Worm (Caenorhabditis elegans): ENCODE data around the gene C08E3.1.

- no peak for TF ChIP-seq sem-4 (tag; optimal IDR thresholded peaks at IDR 0.05)
- no peak for TF ChIP-seq ZK546.5 (tag; optimal IDR thresholded peaks at IDR 0.05)
- TF ChIP-seq F13H6.1 (tag; optimal IDR thresholded peaks at IDR 0.05): no peak
- no peak for TF ChIP-seq elt-3 (tag; optimal IDR thresholded peaks at IDR 0.05)
Measured at ce11 chrII:1670985-1671384, 37.4 kb downstream of the C08E3.1 start.

Measured in whole organism, L2 larva.